Worm (Caenorhabditis elegans) whole organism, early embryonic: ENCODE measurements around the gene ddr-1.

Source experiments
- ama-1 ChIP-seq: fragments of 150-350 bp; optimal IDR thresholded peaks from 2 replicates; lab custom pipeline; 2014
- flt-1 ChIP-seq: fragments of 200-800 bp; sonication (Bioruptor generic); IDR thresholded peaks from 2 replicates; pipeline ENCODE4 v1.3.6; 2022; ENCODE audit warnings: missing genetic modification characterization, missing compliant biosample characterization
- hmbx-1 ChIP-seq: sonication (generic microtip); optimal IDR thresholded peaks from 2 replicates; lab custom pipeline; 2016; ENCODE audit warnings: mild to moderate bottlenecking, missing genetic modification characterization, missing compliant biosample characterization
- hnd-1 ChIP-seq: sonication (generic microtip); optimal IDR thresholded peaks from 2 replicates; lab custom pipeline; 2016; ENCODE audit warnings: missing genetic modification characterization, missing compliant biosample characterization
- pes-1 ChIP-seq: fragments of 200-800 bp; sonication (Bioruptor generic); IDR thresholded peaks from 2 replicates; pipeline ENCODE4 v1.3.6; 2022; ENCODE audit warnings: missing genetic modification reagents, missing genetic modification characterization, missing compliant biosample characterization
- tbx-11 ChIP-seq: fragments of 200-800 bp; sonication (Bioruptor generic); IDR thresholded peaks from 2 replicates; pipeline ENCODE4 v1.3.6; 2022; ENCODE audit warnings: missing genetic modification characterization, missing compliant biosample characterization

ce11 chrX:5447381-5447780, 13.6 kb upstream of the ddr-1 start:
- TF ChIP-seq pes-1 (GFP tag; lab: Robert Waterston, UW) (no peak), ama-1 (lab: Kevin White, UChicago) (no peak), hmbx-1 (tag; lab: Kevin White, UChicago) (no peak), tbx-11 (no peak), hnd-1 (tag; lab: Kevin White, UChicago) (no peak), flt-1 (GFP tag; lab: Robert Waterston, UW) (no peak)
